Worm (Caenorhabditis elegans) whole organism, midembryonic: ENCODE results near the gene H38K22.9.

ENCODE experiments used
- T22C8.4 ChIP-seq: fragments of 200-800 bp; sonication (Bioruptor generic); IDR thresholded peaks from 2 replicates; pipeline ENCODE4 v1.3.6; 2022; ENCODE audit warnings: missing genetic modification characterization, missing compliant biosample characterization
- cog-1 ChIP-seq: sonication (generic microtip); optimal IDR thresholded peaks from 2 replicates; lab custom pipeline; 2016; ENCODE audit warnings: missing genetic modification characterization, missing compliant biosample characterization
- flt-1 ChIP-seq: fragments of 200-800 bp; sonication (Bioruptor generic); IDR thresholded peaks from 2 replicates; pipeline ENCODE4 v1.3.6; 2022; ENCODE audit warnings: missing genetic modification characterization, missing compliant biosample characterization
- klf-2 ChIP-seq: fragments of 200-800 bp; sonication (Bioruptor generic); conservative IDR thresholded peaks from 2 replicates; pipeline ENCODE4 v1.3.6; 2022; ENCODE audit warnings: missing genetic modification reagents, missing genetic modification characterization, missing compliant biosample characterization
- med-1 ChIP-seq: sonication (generic microtip); optimal IDR thresholded peaks from 2 replicates; lab custom pipeline; 2017; ENCODE audit warnings: missing genetic modification characterization, mild to moderate bottlenecking, missing compliant biosample characterization, antibody characterized with exemption, missing genetic modification reagents; ENCODE audit not compliant: insufficient read depth
- ref-1 ChIP-seq: fragments of 200-800 bp; sonication (Bioruptor generic); conservative IDR thresholded peaks from 2 replicates; pipeline ENCODE4 v1.3.6; 2022; ENCODE audit warnings: missing genetic modification reagents, missing genetic modification characterization, missing compliant biosample characterization
- tab-1 ChIP-seq: fragments of 200-800 bp; sonication (Bioruptor generic); IDR thresholded peaks from 2 replicates; pipeline ENCODE4 v1.3.6; 2022; ENCODE audit warnings: missing genetic modification characterization, missing compliant biosample characterization
- ztf-23 ChIP-seq: fragments of 200-800 bp; sonication (Bioruptor generic); IDR thresholded peaks from 2 replicates; pipeline ENCODE4 v1.3.6; 2022; ENCODE audit warnings: missing genetic modification reagents, missing genetic modification characterization, missing compliant biosample characterization
- ztf-29 ChIP-seq: fragments of 200-800 bp; sonication (Bioruptor generic); IDR thresholded peaks from 2 replicates; pipeline ENCODE4 v1.3.6; 2022; ENCODE audit warnings: missing genetic modification reagents, missing genetic modification characterization, missing compliant biosample characterization

The H38K22.9 gene

DNA sequence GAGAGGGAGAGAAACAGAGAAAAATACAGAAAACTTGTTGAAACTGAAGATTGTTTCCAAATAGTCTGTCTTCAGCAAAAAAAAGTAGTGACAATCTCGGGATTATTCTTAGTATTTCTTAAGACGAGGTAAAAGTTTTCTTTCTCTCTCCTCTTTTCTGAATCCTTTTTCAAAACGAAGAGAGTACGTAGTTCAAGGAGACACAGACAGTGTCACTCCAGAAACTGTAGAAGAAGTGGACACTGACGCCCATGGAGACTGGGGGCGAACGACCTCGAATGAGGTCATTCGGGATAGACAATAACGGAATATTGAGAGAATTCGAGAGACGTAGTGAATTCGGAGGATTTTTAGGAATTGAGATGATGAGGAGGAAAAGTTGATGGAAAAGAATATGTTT is 7.0 kb downstream of the H38K22.9 start, which contains the start of gene gly-6:
TSS of gene gly-6 (minus strand) at position 245 of the 400 bp plus-strand sequence.
- no peak for TF ChIP-seq tab-1 (GFP tag; lab: Robert Waterston, UW)
- no peak for TF ChIP-seq flt-1
- no peak for TF ChIP-seq T22C8.4 (GFP tag; lab: Robert Waterston, UW)

DNA sequence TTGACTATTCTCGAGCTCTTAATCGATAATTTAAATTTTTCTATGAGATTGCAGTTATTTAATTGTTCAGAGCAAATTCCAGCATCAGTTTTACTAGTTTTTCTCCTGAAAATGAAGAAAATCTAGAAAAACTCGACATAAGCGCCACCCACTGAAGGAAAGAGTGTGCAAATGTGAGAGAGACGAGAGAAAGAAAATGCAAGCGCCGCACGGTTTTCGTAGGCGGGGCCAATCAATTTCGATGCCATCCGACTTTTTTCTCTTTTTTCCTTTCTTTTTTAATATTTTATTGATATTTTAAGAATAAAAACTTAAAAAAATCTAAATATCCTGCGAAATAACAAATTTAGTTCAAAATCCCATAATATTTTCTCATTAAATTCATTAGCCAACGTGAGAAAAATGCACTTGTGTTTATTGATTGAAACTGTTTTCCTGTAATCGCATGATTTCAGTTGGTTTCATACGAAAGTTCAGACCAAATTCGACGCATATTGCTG is 8.6 kb downstream of the H38K22.9 start, which contains the start of gene cdk-12:
TSS of gene cdk-12 (plus strand) at position 450 of the 500 bp plus-strand sequence.
- TF ChIP-seq med-1 (GFP tag; lab: Kevin White, UChicago): no peak
- TF ChIP-seq cog-1 (tag; lab: Kevin White, UChicago): no peak
- no peak for TF ChIP-seq T22C8.4 (GFP tag; lab: Robert Waterston, UW)
- TF ChIP-seq ztf-29 (GFP tag; lab: Robert Waterston, UW): no peak
- TF ChIP-seq ref-1 (GFP tag; lab: Robert Waterston, UW): no peak
- TF ChIP-seq klf-2 (GFP tag; lab: Robert Waterston, UW): no peak
- TF ChIP-seq ztf-23 (GFP tag; lab: Robert Waterston, UW): no peak
- TF ChIP-seq flt-1: no peak
- TF ChIP-seq tab-1 (GFP tag; lab: Robert Waterston, UW): no peak

ce11 chrIII:4335614-4336013 is 11.7 kb downstream of the H38K22.9 start:
- TF ChIP-seq ref-1 (GFP tag; lab: Robert Waterston, UW) (no peak), ztf-29 (GFP tag; lab: Robert Waterston, UW) (no peak), ztf-23 (GFP tag; lab: Robert Waterston, UW) (no peak), flt-1 (no peak), T22C8.4 (GFP tag; lab: Robert Waterston, UW) (no peak)

DNA sequence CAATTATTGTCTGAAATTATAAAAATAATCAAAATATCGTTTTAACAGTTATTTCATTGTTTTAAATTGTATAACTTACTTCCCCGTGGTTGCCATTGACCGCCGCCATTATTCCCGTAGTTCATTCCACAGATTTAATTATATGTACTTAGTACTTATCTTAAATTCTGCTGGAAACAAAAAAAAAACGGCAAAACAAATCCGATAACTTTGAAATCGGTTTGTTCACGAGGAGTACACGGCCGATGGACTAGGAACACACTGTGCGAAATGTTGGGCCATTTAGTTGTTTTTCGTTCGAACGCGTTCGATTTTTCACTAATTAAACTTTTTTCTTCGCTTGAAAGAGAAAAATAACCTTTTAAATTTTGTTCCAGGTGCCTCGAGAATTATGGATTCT is 19.1 kb downstream of the H38K22.9 start, which contains the start of the genes B0285.3 and lcmt-1:
TSS of gene B0285.3 (minus strand) at position 267 of the 400 bp plus-strand sequence.
TSS of gene lcmt-1 (plus strand) at position 377 of the 400 bp plus-strand sequence.
- no peak for TF ChIP-seq T22C8.4 (GFP tag; lab: Robert Waterston, UW)
- TF ChIP-seq ztf-23 (GFP tag; lab: Robert Waterston, UW): 0 out of 2 replicates have a peak, but pooled peaks have one; percentile 5
- peak; percentile 40; the same call in 1 of the 2 replicates for TF ChIP-seq flt-1

- no peak for TF ChIP-seq T22C8.4 (GFP tag; lab: Robert Waterston, UW)
- no peak for TF ChIP-seq ztf-23 (GFP tag; lab: Robert Waterston, UW)
- TF ChIP-seq cog-1 (tag; lab: Kevin White, UChicago): no peak
- TF ChIP-seq tab-1 (GFP tag; lab: Robert Waterston, UW): no peak
- TF ChIP-seq ref-1 (GFP tag; lab: Robert Waterston, UW): no peak
- no peak for TF ChIP-seq flt-1
- TF ChIP-seq med-1 (GFP tag; lab: Kevin White, UChicago): no peak
- no peak for TF ChIP-seq klf-2 (GFP tag; lab: Robert Waterston, UW)
Measured at ce11 chrIII:4345034-4345433, 21.1 kb downstream of the H38K22.9 start, which contains the start of gene hse-5. Gene hse-5 (plus strand): TSS chrIII:4345334.

- TF ChIP-seq tab-1 (GFP tag; lab: Robert Waterston, UW): no peak
- TF ChIP-seq med-1 (GFP tag; lab: Kevin White, UChicago): no peak
- no peak for TF ChIP-seq cog-1 (tag; lab: Kevin White, UChicago)
- no peak for TF ChIP-seq klf-2 (GFP tag; lab: Robert Waterston, UW)
- TF ChIP-seq flt-1: no peak
- no peak for TF ChIP-seq T22C8.4 (GFP tag; lab: Robert Waterston, UW)
- no peak for TF ChIP-seq ztf-29 (GFP tag; lab: Robert Waterston, UW)
- TF ChIP-seq ref-1 (GFP tag; lab: Robert Waterston, UW): no peak
- no peak for TF ChIP-seq ztf-23 (GFP tag; lab: Robert Waterston, UW)
Measured at ce11 chrIII:4349799-4350198, 25.8 kb downstream of the H38K22.9 start, which contains the start of gene B0285.6. Gene B0285.6 (plus strand): TSS chrIII:4350099.

DNA sequence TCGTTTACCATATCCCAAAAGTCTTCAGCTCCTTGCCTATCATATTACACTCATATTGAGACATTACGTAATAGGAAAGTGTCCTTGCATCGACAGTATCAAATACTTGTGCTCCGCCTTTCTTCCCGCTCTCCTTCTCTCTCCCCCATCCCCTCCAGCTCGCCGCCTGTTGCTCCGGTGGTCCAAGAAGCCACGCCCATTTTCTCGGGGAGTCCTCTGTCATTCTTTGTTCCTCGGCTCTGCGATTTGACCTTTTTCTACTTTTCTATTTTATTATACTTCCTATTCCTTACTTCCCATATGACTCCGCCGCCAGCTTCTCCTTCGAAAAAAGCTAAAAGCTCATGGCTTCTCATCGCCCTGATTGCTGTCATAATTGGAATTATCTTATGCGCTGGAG is 32.4 kb downstream of the H38K22.9 start, which contains the start of gene mnp-1:
TSS of gene mnp-1 (plus strand) at position 211 of the 400 bp plus-strand sequence.
- TF ChIP-seq ztf-29 (GFP tag; lab: Robert Waterston, UW): no peak
- no peak for TF ChIP-seq cog-1 (tag; lab: Kevin White, UChicago)
- TF ChIP-seq ref-1 (GFP tag; lab: Robert Waterston, UW): no peak
- TF ChIP-seq T22C8.4 (GFP tag; lab: Robert Waterston, UW): no peak
- TF ChIP-seq flt-1: 0 out of 2 replicates have a peak, but pooled peaks have one; percentile 44
- TF ChIP-seq tab-1 (GFP tag; lab: Robert Waterston, UW): no peak
- no peak for TF ChIP-seq med-1 (GFP tag; lab: Kevin White, UChicago)

ce11 chrIII:4357438-4357837 is 33.5 kb downstream of the H38K22.9 start:
- TF ChIP-seq ref-1 (GFP tag; lab: Robert Waterston, UW) (no peak), T22C8.4 (GFP tag; lab: Robert Waterston, UW) (no peak), med-1 (GFP tag; lab: Kevin White, UChicago) (no peak), tab-1 (GFP tag; lab: Robert Waterston, UW) (no peak), cog-1 (tag; lab: Kevin White, UChicago) (no peak), klf-2 (GFP tag; lab: Robert Waterston, UW) (no peak), flt-1 (no peak), ztf-23 (GFP tag; lab: Robert Waterston, UW) (no peak), ztf-29 (GFP tag; lab: Robert Waterston, UW) (no peak)

DNA sequence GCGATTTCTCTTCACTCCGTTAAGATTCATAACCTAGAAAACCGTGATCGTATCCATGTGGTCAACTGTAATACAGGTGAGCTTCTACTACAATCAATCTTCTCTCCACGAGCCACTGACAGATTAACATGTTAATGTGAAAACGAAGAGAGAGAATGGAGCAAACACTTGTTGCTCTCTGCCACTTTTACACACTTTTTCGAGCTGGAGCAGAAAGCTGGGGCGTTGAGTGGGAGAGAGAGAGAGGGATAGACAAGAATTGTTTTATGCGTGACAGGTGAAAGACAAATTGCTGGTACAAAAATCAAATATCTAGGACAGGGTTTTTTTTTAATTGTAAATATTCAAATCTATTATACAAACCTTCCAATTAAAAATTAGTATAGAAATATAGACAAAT is 34.4 kb downstream of the H38K22.9 start:
- TF ChIP-seq T22C8.4 (GFP tag; lab: Robert Waterston, UW): no peak
- no peak for TF ChIP-seq klf-2 (GFP tag; lab: Robert Waterston, UW)
- no peak for TF ChIP-seq cog-1 (tag; lab: Kevin White, UChicago)
- TF ChIP-seq flt-1: no peak
- TF ChIP-seq ztf-29 (GFP tag; lab: Robert Waterston, UW): no peak
- TF ChIP-seq tab-1 (GFP tag; lab: Robert Waterston, UW): no peak
- no peak for TF ChIP-seq med-1 (GFP tag; lab: Kevin White, UChicago)
- TF ChIP-seq ztf-23 (GFP tag; lab: Robert Waterston, UW): no peak
- no peak for TF ChIP-seq ref-1 (GFP tag; lab: Robert Waterston, UW)
